Worm (Caenorhabditis elegans) whole organism, mixed stage, embryonic: ENCODE measurements around the gene W03C9.1.
A peak's percentile ranks its signal among the peaks of the same experiment; 100 is the strongest.

Experiments used
- M03D4.4 ChIP-seq: sonication (generic microtip); optimal IDR thresholded peaks from 2 replicates; lab custom pipeline; 2017; ENCODE audit warnings: mild to moderate bottlenecking, missing genetic modification characterization, missing compliant biosample characterization
- bed-3 ChIP-seq: fragments of 200-800 bp; sonication (Bioruptor generic); optimal IDR thresholded peaks from 3 replicates; lab custom pipeline; 2018; ENCODE audit warnings: mild to moderate bottlenecking, missing genetic modification characterization, moderate library complexity, missing compliant biosample characterization
- blmp-1 ChIP-seq: fragments of 150-350 bp; optimal IDR thresholded peaks from 2 replicates; lab custom pipeline; 2014; ENCODE audit warnings: missing biosample characterization, missing genetic modification characterization
- ceh-39 ChIP-seq: fragments of 150-350 bp; optimal IDR thresholded peaks from 2 replicates; lab custom pipeline; 2014; ENCODE audit warnings: missing biosample characterization, missing genetic modification characterization
- ceh-43 ChIP-seq: fragments of 200-800 bp; sonication (Bioruptor generic); optimal IDR thresholded peaks from 2 replicates; lab custom pipeline; 2018; ENCODE audit warnings: mild to moderate bottlenecking, missing genetic modification characterization, moderate library complexity, missing compliant biosample characterization
- ceh-83 ChIP-seq: fragments of 200-800 bp; sonication (Bioruptor generic); optimal IDR thresholded peaks from 2 replicates; lab custom pipeline; 2018; ENCODE audit warnings: mild to moderate bottlenecking, missing genetic modification characterization, missing compliant biosample characterization
- ces-1 ChIP-seq: fragments of 150-350 bp; optimal IDR thresholded peaks from 2 replicates; lab custom pipeline; 2014; ENCODE audit warnings: missing biosample characterization, missing genetic modification reagents, missing genetic modification characterization
- cnd-1 ChIP-seq: fragments of 200-800 bp; sonication (Bioruptor generic); optimal IDR thresholded peaks from 2 replicates; lab custom pipeline; 2018; ENCODE audit warnings: mild to moderate bottlenecking, missing genetic modification characterization, missing compliant biosample characterization
- drap-1 ChIP-seq: fragments of 200-800 bp; sonication (Bioruptor generic); optimal IDR thresholded peaks from 3 replicates; lab custom pipeline; 2018; ENCODE audit warnings: mild to moderate bottlenecking, missing genetic modification characterization, missing compliant biosample characterization
- elt-1 ChIP-seq: sonication (generic microtip); optimal IDR thresholded peaks from 2 replicates; lab custom pipeline; 2017; ENCODE audit warnings: missing genetic modification characterization, mild to moderate bottlenecking, missing compliant biosample characterization, antibody characterized with exemption, moderate library complexity, borderline replicate concordance; ENCODE audit not compliant: insufficient read depth
- elt-3 ChIP-seq: fragments of 150-350 bp; optimal IDR thresholded peaks from 2 replicates; lab custom pipeline; 2014; ENCODE audit warnings: missing biosample characterization, missing genetic modification characterization
- flh-1 ChIP-seq: fragments of 200-800 bp; sonication (Bioruptor generic); optimal IDR thresholded peaks from 2 replicates; lab custom pipeline; 2018; ENCODE audit warnings: mild to moderate bottlenecking, missing genetic modification characterization, moderate library complexity, missing compliant biosample characterization
- ham-2 ChIP-seq: fragments of 200-800 bp; sonication (Bioruptor generic); optimal IDR thresholded peaks from 2 replicates; lab custom pipeline; 2018; ENCODE audit warnings: mild to moderate bottlenecking, missing genetic modification characterization, missing compliant biosample characterization
- hlh-1 ChIP-seq: fragments of 150-350 bp; optimal IDR thresholded peaks from 2 replicates; lab custom pipeline; 2014; ENCODE audit warnings: missing biosample characterization, missing genetic modification reagents, missing genetic modification characterization
- lin-13 ChIP-seq: fragments of 150-350 bp; optimal IDR thresholded peaks from 2 replicates; lab custom pipeline; 2014; ENCODE audit warnings: missing biosample characterization, missing genetic modification characterization
- lin-32 ChIP-seq: fragments of 200-800 bp; sonication (Bioruptor generic); optimal IDR thresholded peaks from 2 replicates; lab custom pipeline; 2018; ENCODE audit warnings: mild to moderate bottlenecking, missing genetic modification characterization, missing compliant biosample characterization
- lsy-2 ChIP-seq: fragments of 150-350 bp; optimal IDR thresholded peaks from 2 replicates; lab custom pipeline; 2014; ENCODE audit warnings: missing biosample characterization, missing genetic modification characterization
- mab-5 ChIP-seq: fragments of 150-350 bp; optimal IDR thresholded peaks from 2 replicates; lab custom pipeline; 2014; ENCODE audit warnings: missing biosample characterization, missing genetic modification characterization
- mep-1 ChIP-seq: fragments of 150-350 bp; optimal IDR thresholded peaks from 2 replicates; lab custom pipeline; 2017; ENCODE audit warnings: missing biosample characterization, missing genetic modification reagents, missing genetic modification characterization, inconsistent platforms
- mls-2 ChIP-seq: sonication (generic microtip); optimal IDR thresholded peaks from 2 replicates; lab custom pipeline; 2016; ENCODE audit warnings: mild to moderate bottlenecking, missing genetic modification characterization, moderate library complexity, missing compliant biosample characterization
- nhr-12 ChIP-seq: fragments of 150-350 bp; optimal IDR thresholded peaks from 2 replicates; lab custom pipeline; 2014; ENCODE audit warnings: missing biosample characterization, missing genetic modification characterization
- nhr-2 ChIP-seq: fragments of 150-350 bp; optimal IDR thresholded peaks from 2 replicates; lab custom pipeline; 2014; ENCODE audit warnings: missing biosample characterization, missing genetic modification characterization
- nhr-237 ChIP-seq: fragments of 150-350 bp; optimal IDR thresholded peaks from 2 replicates; lab custom pipeline; 2014; ENCODE audit warnings: missing biosample characterization, missing genetic modification characterization
- nhr-28 ChIP-seq: fragments of 150-350 bp; optimal IDR thresholded peaks from 2 replicates; lab custom pipeline; 2014; ENCODE audit warnings: missing biosample characterization, missing genetic modification characterization
- nhr-76 ChIP-seq: sonication (generic microtip); optimal IDR thresholded peaks from 2 replicates; lab custom pipeline; 2017; ENCODE audit warnings: missing biosample characterization, missing genetic modification characterization
- pha-4 ChIP-seq: fragments of 150-350 bp; optimal IDR thresholded peaks from 2 replicates; lab custom pipeline; 2018; ENCODE audit warnings: missing biosample characterization, missing genetic modification reagents, missing genetic modification characterization
- sem-2 ChIP-seq: fragments of 200-800 bp; sonication (Bioruptor generic); optimal IDR thresholded peaks from 2 replicates; lab custom pipeline; 2018; ENCODE audit warnings: mild to moderate bottlenecking, missing genetic modification characterization, missing compliant biosample characterization
- snpc-4 ChIP-seq: fragments of 150-350 bp; optimal IDR thresholded peaks from 2 replicates; lab custom pipeline; 2014; ENCODE audit warnings: missing biosample characterization, missing genetic modification characterization
- sptf-1 ChIP-seq: sonication (generic microtip); optimal IDR thresholded peaks from 2 replicates; lab custom pipeline; 2017; ENCODE audit warnings: mild to moderate bottlenecking, missing genetic modification characterization, moderate library complexity, missing compliant biosample characterization
- tbx-8 ChIP-seq: fragments of 200-800 bp; sonication (Bioruptor generic); optimal IDR thresholded peaks from 2 replicates; lab custom pipeline; 2018; ENCODE audit warnings: mild to moderate bottlenecking, missing genetic modification characterization, moderate library complexity, missing compliant biosample characterization
- unc-120 ChIP-seq: sonication (generic microtip); optimal IDR thresholded peaks from 2 replicates; lab custom pipeline; 2017; ENCODE audit warnings: missing genetic modification characterization, missing compliant biosample characterization; ENCODE audit not compliant: poor library complexity, severe bottlenecking
- unc-39 ChIP-seq: fragments of 150-350 bp; optimal IDR thresholded peaks from 2 replicates; lab custom pipeline; 2014; ENCODE audit warnings: missing biosample characterization, missing genetic modification characterization
- unc-62 ChIP-seq: fragments of 150-350 bp; optimal IDR thresholded peaks from 2 replicates; lab custom pipeline; 2014; ENCODE audit warnings: missing biosample characterization, missing genetic modification reagents, missing genetic modification characterization
- zip-8 ChIP-seq: fragments of 150-350 bp; optimal IDR thresholded peaks from 2 replicates; lab custom pipeline; 2014; ENCODE audit warnings: missing biosample characterization, missing genetic modification characterization
- ztf-11 ChIP-seq: fragments of 150-350 bp; optimal IDR thresholded peaks from 2 replicates; lab custom pipeline; 2014; ENCODE audit warnings: missing biosample characterization, missing genetic modification characterization

W03C9.1 gene

DNA sequence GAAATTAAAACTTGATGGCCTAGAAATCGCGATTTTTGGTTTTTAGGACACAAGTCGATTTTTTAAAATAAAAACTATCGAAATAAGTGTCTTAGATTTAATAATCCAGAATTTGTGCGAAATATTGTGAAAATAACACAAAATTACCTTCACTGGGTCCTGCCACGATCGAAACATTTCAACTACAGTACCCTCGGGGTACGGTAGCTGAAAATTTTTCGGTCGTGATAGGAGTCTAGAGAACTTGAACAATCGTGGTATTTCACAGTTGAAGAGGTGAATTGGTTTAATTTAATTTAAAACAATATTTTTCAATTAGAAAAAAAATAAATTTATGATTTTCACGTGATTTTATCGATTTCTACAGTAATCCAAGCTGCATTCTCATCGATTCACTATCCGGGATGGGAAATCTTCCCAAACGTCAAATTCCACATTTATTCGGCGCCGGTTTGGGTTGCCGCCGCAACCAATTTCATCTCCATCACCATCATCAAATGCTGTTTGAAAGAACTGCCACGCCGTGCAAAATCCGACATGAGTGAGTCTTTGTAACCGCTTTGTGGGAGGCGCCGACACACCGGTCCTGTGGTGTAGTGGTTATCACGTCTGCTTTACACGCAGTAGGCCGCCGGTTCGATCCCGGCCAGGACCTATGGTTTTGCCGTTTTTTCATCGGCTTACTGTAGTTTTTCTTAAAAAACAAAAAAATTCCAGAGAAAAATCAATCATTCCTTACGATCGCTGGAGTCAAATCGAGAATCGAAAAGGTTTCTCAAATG lies 2.9 kb downstream of the W03C9.1 start:
- TF ChIP-seq nhr-12 (tag; lab: Kevin White, UChicago), result no peak
- no peak for TF ChIP-seq nhr-237 (tag; lab: Kevin White, UChicago)
- TF ChIP-seq ceh-43, result no peak
- TF ChIP-seq snpc-4 (tag; lab: Kevin White, UChicago), result no peak
- peak; percentile 9 for TF ChIP-seq unc-120 (tag; lab: Kevin White, UChicago)
- no peak for TF ChIP-seq unc-62 (GFP tag; lab: Kevin White, UChicago)
- peak; percentile 22 for TF ChIP-seq lin-32
- no peak for TF ChIP-seq hlh-1
- peak; percentile 58 for TF ChIP-seq bed-3 (GFP tag; lab: Kevin White, UChicago)
- no peak for TF ChIP-seq mep-1 (tag; lab: Kevin White, UChicago)
- no peak for TF ChIP-seq nhr-2 (tag; lab: Kevin White, UChicago)
- TF ChIP-seq ceh-83 (GFP tag; lab: Kevin White, UChicago), result peak; percentile 87
- peak; percentile 55 for TF ChIP-seq sem-2 (GFP tag; lab: Kevin White, UChicago)
- TF ChIP-seq nhr-28, result no peak
- TF ChIP-seq flh-1 (GFP tag; lab: Kevin White, UChicago), result no peak
- no peak for TF ChIP-seq mab-5 (tag; lab: Kevin White, UChicago)
- peak; percentile 83 for TF ChIP-seq cnd-1 (tag; lab: Kevin White, UChicago)
- TF ChIP-seq zip-8 (tag; lab: Kevin White, UChicago), result no peak
- peak; percentile 7 for TF ChIP-seq lin-13 (tag; lab: Kevin White, UChicago)
- no peak for TF ChIP-seq ces-1 (GFP tag; lab: Kevin White, UChicago)
- no peak for TF ChIP-seq unc-39 (tag; lab: Kevin White, UChicago)
- no peak for TF ChIP-seq blmp-1 (tag; lab: Kevin White, UChicago)
- TF ChIP-seq sptf-1 (tag; lab: Kevin White, UChicago), result peak; percentile 84
- TF ChIP-seq drap-1, result peak; percentile 82
- TF ChIP-seq lsy-2 (tag; lab: Kevin White, UChicago), result peak; percentile 16
- TF ChIP-seq mls-2 (tag; lab: Kevin White, UChicago), result peak; percentile 64
- TF ChIP-seq nhr-76 (tag; lab: Kevin White, UChicago), result no peak
- no peak for TF ChIP-seq elt-3
- peak; percentile 35 for TF ChIP-seq ztf-11 (tag; lab: Kevin White, UChicago)
- peak; percentile 39 for TF ChIP-seq tbx-8 (GFP tag; lab: Kevin White, UChicago)
- TF ChIP-seq ceh-39 (tag; lab: Kevin White, UChicago), result no peak
- peak; percentile 57 for TF ChIP-seq ham-2 (GFP tag; lab: Kevin White, UChicago)
- TF ChIP-seq elt-1 (tag; lab: Kevin White, UChicago), result no peak
- TF ChIP-seq pha-4 (tag; lab: Kevin White, UChicago), result no peak
- peak; percentile 77 for TF ChIP-seq M03D4.4

DNA sequence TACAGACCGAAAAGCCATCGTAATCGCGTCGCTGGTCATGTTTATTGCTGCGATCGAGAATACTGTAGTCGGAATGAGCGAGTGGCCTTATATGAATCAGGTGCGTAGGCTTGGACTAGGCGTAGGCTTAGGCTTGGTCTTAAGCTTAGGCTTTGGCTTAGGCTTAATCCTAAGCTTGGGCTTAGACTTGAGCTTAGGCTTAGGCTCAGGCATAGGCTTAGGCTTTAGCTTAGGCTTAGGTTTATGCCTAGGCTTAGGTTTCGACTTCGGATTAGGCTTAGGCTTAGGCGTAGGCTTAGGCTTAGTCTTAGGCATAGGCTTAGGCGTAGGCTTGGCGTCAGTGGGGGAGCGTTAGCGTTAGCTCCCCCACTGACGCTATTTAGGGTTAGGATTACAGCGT lies 7.1 kb downstream of the W03C9.1 start:
- no peak for TF ChIP-seq sptf-1 (tag; lab: Kevin White, UChicago)
- no peak for TF ChIP-seq cnd-1 (tag; lab: Kevin White, UChicago)
- TF ChIP-seq blmp-1 (tag; lab: Kevin White, UChicago), result no peak
- TF ChIP-seq nhr-28, result no peak
- no peak for TF ChIP-seq snpc-4 (tag; lab: Kevin White, UChicago)
- TF ChIP-seq mep-1 (tag; lab: Kevin White, UChicago), result no peak

DNA sequence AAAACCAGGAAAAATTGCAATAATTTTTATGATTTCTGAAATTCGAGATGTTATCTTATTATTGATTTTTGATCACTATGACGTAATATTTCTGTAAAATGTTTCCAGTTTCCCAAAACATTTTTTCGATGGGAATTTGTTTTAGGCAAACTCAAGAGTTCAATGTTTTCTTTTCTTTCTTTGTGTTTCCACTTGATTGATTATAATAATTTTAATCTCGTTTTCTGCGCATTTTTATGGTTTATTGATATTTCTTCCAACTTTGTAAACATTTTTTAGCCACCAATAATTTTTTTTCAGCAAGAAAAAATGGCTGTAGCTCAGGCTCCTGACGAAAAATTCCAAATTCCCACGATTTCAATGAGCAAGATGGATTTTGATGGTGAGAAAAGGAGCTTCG lies 7.7 kb downstream of the W03C9.1 start, which contains the start of gene W03C9.6:
TSS of gene W03C9.6 (plus strand) at position 301 of the 400 bp plus-strand sequence.
- TF ChIP-seq nhr-76 (tag; lab: Kevin White, UChicago) (no peak), zip-8 (tag; lab: Kevin White, UChicago) (peak; percentile 80)
